Worm (Caenorhabditis elegans) whole organism, L2 larva: Measurements from ENCODE around the gene hecw-1.

Experiments
- C34F6.9 ChIP-seq: fragments of 150-350 bp; optimal IDR thresholded peaks from 2 replicates; lab custom pipeline; 2014; ENCODE audit warnings: missing biosample characterization, missing genetic modification characterization
- F13H6.1 ChIP-seq: sonication (generic microtip); optimal IDR thresholded peaks from 2 replicates; lab custom pipeline; 2016; ENCODE audit warnings: missing genetic modification characterization, missing compliant biosample characterization
- Y55F3AM.14 ChIP-seq: fragments of 200-800 bp; sonication (Bioruptor generic); optimal IDR thresholded peaks from 2 replicates; lab custom pipeline; 2018; ENCODE audit warnings: mild to moderate bottlenecking, missing genetic modification characterization, missing compliant biosample characterization
- alr-1 ChIP-seq: fragments of 150-350 bp; optimal IDR thresholded peaks from 2 replicates; lab custom pipeline; 2014; ENCODE audit warnings: missing biosample characterization, missing genetic modification characterization
- aly-2 ChIP-seq: fragments of 150-350 bp; optimal IDR thresholded peaks from 2 replicates; lab custom pipeline; 2014; ENCODE audit warnings: missing biosample characterization, missing genetic modification characterization
- ama-1 ChIP-seq: fragments of 150-350 bp; optimal IDR thresholded peaks from 2 replicates; lab custom pipeline; 2018; ENCODE audit warnings: inconsistent platforms
- ceh-82 ChIP-seq: fragments of 150-350 bp; optimal IDR thresholded peaks from 2 replicates; lab custom pipeline; 2014; ENCODE audit warnings: missing biosample characterization, missing genetic modification characterization
- crh-2 ChIP-seq: sonication (generic microtip); optimal IDR thresholded peaks from 2 replicates; lab custom pipeline; 2017; ENCODE audit warnings: missing biosample characterization, missing genetic modification characterization
- egl-27 ChIP-seq: sonication (generic microtip); optimal IDR thresholded peaks from 3 replicates; lab custom pipeline; 2017; ENCODE audit warnings: missing biosample characterization, missing genetic modification reagents, missing genetic modification characterization
- elt-1 ChIP-seq: fragments of 150-350 bp; optimal IDR thresholded peaks from 2 replicates; lab custom pipeline; 2014; ENCODE audit warnings: missing biosample characterization, missing genetic modification characterization
- elt-3 ChIP-seq: sonication (generic microtip); optimal IDR thresholded peaks from 2 replicates; lab custom pipeline; 2017; ENCODE audit warnings: missing biosample characterization, missing genetic modification characterization
- fos-1 ChIP-seq: fragments of 150-350 bp; optimal IDR thresholded peaks from 2 replicates; lab custom pipeline; 2014; ENCODE audit warnings: missing biosample characterization, missing genetic modification characterization
- gmeb-1 ChIP-seq: fragments of 150-350 bp; optimal IDR thresholded peaks from 2 replicates; lab custom pipeline; 2014; ENCODE audit warnings: missing biosample characterization, missing genetic modification characterization
- lin-11 ChIP-seq: fragments of 150-350 bp; sonication (generic microtip); optimal IDR thresholded peaks from 2 replicates; lab custom pipeline; 2014; ENCODE audit warnings: missing biosample characterization, missing genetic modification characterization, inconsistent platforms, mixed read lengths
- lin-13 ChIP-seq: fragments of 150-350 bp; optimal IDR thresholded peaks from 2 replicates; lab custom pipeline; 2014; ENCODE audit warnings: missing biosample characterization, missing genetic modification reagents, missing genetic modification characterization
- lsy-2 ChIP-seq, 2 experiments: fragments of 150-350 bp in 1 of 2; sonication (generic microtip) in 1 of 2; optimal IDR thresholded peaks; 2 replicates each; lab custom pipeline; 2014 to 2017; ENCODE audit warnings: missing biosample characterization in 2 of 2, missing genetic modification characterization in 2 of 2
- mab-5 ChIP-seq: fragments of 150-350 bp; optimal IDR thresholded peaks from 2 replicates; lab custom pipeline; 2014; ENCODE audit warnings: missing biosample characterization, missing genetic modification characterization
- mbf-1 ChIP-seq: sonication (generic microtip); optimal IDR thresholded peaks from 2 replicates; lab custom pipeline; 2017; ENCODE audit warnings: missing biosample characterization, missing genetic modification characterization
- nhr-10 ChIP-seq: sonication (generic microtip); optimal IDR thresholded peaks from 2 replicates; lab custom pipeline; 2017; ENCODE audit warnings: missing biosample characterization, missing genetic modification characterization
- nhr-11 ChIP-seq: fragments of 150-350 bp; optimal IDR thresholded peaks from 2 replicates; lab custom pipeline; 2014; ENCODE audit warnings: missing biosample characterization, missing genetic modification characterization
- nhr-12 ChIP-seq: fragments of 150-350 bp; optimal IDR thresholded peaks from 2 replicates; lab custom pipeline; 2014; ENCODE audit warnings: missing biosample characterization, missing genetic modification characterization
- nhr-129 ChIP-seq: fragments of 150-350 bp; optimal IDR thresholded peaks from 2 replicates; lab custom pipeline; 2014; ENCODE audit warnings: missing biosample characterization, missing genetic modification characterization
- nhr-21 ChIP-seq: fragments of 150-350 bp; optimal IDR thresholded peaks from 2 replicates; lab custom pipeline; 2014; ENCODE audit warnings: missing biosample characterization, missing genetic modification characterization
- nhr-25 ChIP-seq: fragments of 150-350 bp; sonication (generic microtip); optimal IDR thresholded peaks from 3 replicates; lab custom pipeline; 2014; ENCODE audit warnings: missing biosample characterization, missing genetic modification characterization
- peb-1 ChIP-seq: fragments of 150-350 bp; optimal IDR thresholded peaks from 2 replicates; lab custom pipeline; 2014; ENCODE audit warnings: missing biosample characterization, missing genetic modification characterization
- skn-1 ChIP-seq: sonication (generic microtip); optimal IDR thresholded peaks from 2 replicates; lab custom pipeline; 2017; ENCODE audit warnings: missing biosample characterization, missing genetic modification characterization
- sma-3 ChIP-seq: sonication (generic microtip); optimal IDR thresholded peaks from 2 replicates; lab custom pipeline; 2016; ENCODE audit warnings: missing genetic modification reagents, missing genetic modification characterization, missing compliant biosample characterization
- sma-9 ChIP-seq, 2 experiments: fragments of 150-350 bp in 1 of 2; sonication (generic microtip) in 1 of 2; optimal IDR thresholded peaks; 2 replicates each; lab custom pipeline; 2014 to 2016; ENCODE audit warnings: missing genetic modification characterization in 2 of 2, mild to moderate bottlenecking in 1 of 2, missing biosample characterization in 1 of 2, missing compliant biosample characterization in 1 of 2, missing genetic modification reagents in 1 of 2, moderate library complexity in 1 of 2
- snpc-4 ChIP-seq: fragments of 150-350 bp; optimal IDR thresholded peaks from 2 replicates; lab custom pipeline; 2014; ENCODE audit warnings: missing biosample characterization, missing genetic modification characterization
- unc-39 ChIP-seq: fragments of 150-350 bp; optimal IDR thresholded peaks from 2 replicates; lab custom pipeline; 2014; ENCODE audit warnings: missing biosample characterization, missing genetic modification characterization
- unc-55 ChIP-seq: fragments of 150-350 bp; sonication (generic microtip); optimal IDR thresholded peaks from 3 replicates; lab custom pipeline; 2014; ENCODE audit warnings: missing biosample characterization, missing genetic modification reagents, missing genetic modification characterization
- unc-62 ChIP-seq: fragments of 150-350 bp; optimal IDR thresholded peaks from 2 replicates; lab custom pipeline; 2014; ENCODE audit warnings: missing biosample characterization, missing genetic modification reagents, missing genetic modification characterization
- zag-1 ChIP-seq: fragments of 150-350 bp; optimal IDR thresholded peaks from 2 replicates; lab custom pipeline; 2014; ENCODE audit warnings: missing biosample characterization, missing genetic modification characterization
- ztf-1 ChIP-seq: fragments of 200-800 bp; sonication (Bioruptor generic); conservative IDR thresholded peaks from 2 replicates; pipeline ENCODE4 v1.3.6; 2022; ENCODE audit warnings: missing genetic modification characterization, missing compliant biosample characterization
- ztf-4 ChIP-seq: fragments of 150-350 bp; optimal IDR thresholded peaks from 2 replicates; lab custom pipeline; 2014; ENCODE audit warnings: missing biosample characterization, missing genetic modification characterization

The hecw-1 gene

DNA sequence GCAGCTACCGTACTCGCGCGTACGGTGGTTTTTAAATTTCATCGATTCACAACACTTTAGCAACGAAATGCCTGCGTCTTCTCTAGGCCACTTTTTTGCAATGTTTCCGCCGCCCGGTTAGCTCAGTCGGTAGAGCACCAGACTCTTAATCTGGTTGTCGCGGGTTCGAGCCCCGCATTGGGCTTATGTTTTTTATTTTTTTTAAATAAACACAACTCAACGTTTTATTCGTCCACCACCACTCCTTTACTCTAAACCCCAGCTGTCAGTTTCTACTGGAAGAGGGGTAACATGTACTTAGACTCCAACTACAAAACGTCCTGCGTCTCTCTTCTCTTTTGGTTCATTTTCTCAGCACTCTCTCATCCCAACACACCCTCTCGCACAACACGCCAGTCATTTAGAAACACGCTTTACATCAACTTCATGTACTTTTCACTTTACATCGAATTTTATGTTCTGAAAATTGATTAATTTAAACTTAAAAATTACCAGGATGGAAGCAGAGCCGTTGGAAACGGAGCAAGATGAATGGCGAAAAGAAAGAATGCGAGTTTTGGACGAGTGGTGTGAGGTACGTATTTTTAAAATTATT is at the start of gene hecw-1, which contains the start of gene elmd-1:
TSS of gene hecw-1 (minus strand) at position 545 of the 595 bp plus-strand sequence.
TSS of gene elmd-1 (plus strand) at position 494 of the 595 bp plus-strand sequence.
- TF ChIP-seq fos-1 (peak; percentile 70), C34F6.9 (tag; lab: Kevin White, UChicago) (peak; percentile 63), ztf-4 (tag; lab: Kevin White, UChicago) (peak; percentile 28), egl-27 (tag; lab: Kevin White, UChicago) (peak; percentile 50), gmeb-1 (peak; percentile 53), crh-2 (tag; lab: Kevin White, UChicago) (peak; percentile 71), nhr-129 (peak; percentile 57), unc-55 (GFP tag; lab: Kevin White, UChicago) (peak; percentile 73), sma-3 (GFP tag; lab: Kevin White, UChicago) (peak; percentile 51), lsy-2 (tag; optimal IDR thresholded peaks at IDR 0.05; lab: Kevin White, UChicago) (peak; percentile 22 to 56), nhr-10 (tag; lab: Kevin White, UChicago) (no peak), Y55F3AM.14 (no peak), elt-1 (tag; lab: Kevin White, UChicago) (no peak), F13H6.1 (tag; lab: Kevin White, UChicago) (peak; percentile 60), lin-13 (GFP tag; lab: Kevin White, UChicago) (peak; percentile 56), sma-9 (GFP tag; optimal IDR thresholded peaks at IDR 0.05; lab: Kevin White, UChicago) (peak; percentile 3), sma-9 (tag; optimal IDR thresholded peaks at IDR 0.05; lab: Kevin White, UChicago) (no peak), nhr-12 (tag; lab: Kevin White, UChicago) (no peak), mbf-1 (tag; lab: Kevin White, UChicago) (no peak), unc-39 (tag; lab: Kevin White, UChicago) (no peak)

DNA sequence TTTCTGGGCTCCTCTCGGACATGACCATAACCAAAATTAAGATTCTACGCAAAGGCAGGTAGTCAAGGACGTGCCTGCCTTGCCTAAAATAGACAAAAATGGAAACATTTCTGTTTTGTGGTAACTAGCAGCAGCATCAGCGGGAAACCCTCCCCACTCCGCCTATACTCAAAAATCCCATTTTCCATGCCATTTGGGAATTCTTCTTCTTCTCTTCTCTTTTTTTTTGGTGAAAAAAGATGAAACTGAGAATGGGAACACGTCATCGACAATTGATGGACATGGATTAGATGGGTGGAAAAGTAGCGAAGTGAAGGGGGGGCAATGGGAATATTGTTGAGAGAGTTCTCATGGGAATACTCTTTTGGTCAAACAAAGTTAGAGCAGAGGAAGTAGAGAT is 47.4 kb upstream of the hecw-1 start:
- no peak for TF ChIP-seq unc-39 (tag; lab: Kevin White, UChicago)
- TF ChIP-seq skn-1 (tag; lab: Kevin White, UChicago): no peak
- TF ChIP-seq unc-55 (GFP tag; lab: Kevin White, UChicago): peak; percentile 47
- peak; percentile 77 for TF ChIP-seq zag-1 (tag; lab: Kevin White, UChicago)
- TF ChIP-seq lsy-2 (tag; optimal IDR thresholded peaks at IDR 0.05; lab: Kevin White, UChicago): peak in 1 of 2 experiments; percentile 40
- TF ChIP-seq ceh-82 (tag; lab: Kevin White, UChicago): no peak
- TF ChIP-seq F13H6.1 (tag; lab: Kevin White, UChicago): no peak
- TF ChIP-seq crh-2 (tag; lab: Kevin White, UChicago): peak; percentile 76
- peak; percentile 49 for TF ChIP-seq mab-5 (tag; lab: Kevin White, UChicago)
- TF ChIP-seq lin-11 (tag; lab: Kevin White, UChicago): no peak
- TF ChIP-seq unc-62: peak; percentile 18
- TF ChIP-seq, all 48 proteins: peak for 6

ce11 chrIII:3435152-3435551 is 45.4 kb upstream of the hecw-1 start:
- TF ChIP-seq snpc-4 (tag; lab: Kevin White, UChicago) (no peak), ama-1 (lab: Kevin White, UChicago) (no peak), aly-2 (tag; lab: Kevin White, UChicago) (no peak), sma-9 (GFP tag; optimal IDR thresholded peaks at IDR 0.05; lab: Kevin White, UChicago) (peak; percentile 82), sma-9 (tag; optimal IDR thresholded peaks at IDR 0.05; lab: Kevin White, UChicago) (no peak), nhr-129 (no peak), egl-27 (tag; lab: Kevin White, UChicago) (peak; percentile 44), skn-1 (tag; lab: Kevin White, UChicago) (no peak), sma-3 (GFP tag; lab: Kevin White, UChicago) (peak; percentile 41), alr-1 (tag; lab: Kevin White, UChicago) (no peak), ztf-1 (no peak), gmeb-1 (peak; percentile 10), nhr-12 (tag; lab: Kevin White, UChicago) (no peak), F13H6.1 (tag; lab: Kevin White, UChicago) (no peak), fos-1 (peak; percentile 73), nhr-21 (tag; lab: Kevin White, UChicago) (peak; percentile 67), crh-2 (tag; lab: Kevin White, UChicago) (peak; percentile 28), elt-3 (tag; lab: Kevin White, UChicago) (no peak), nhr-25 (tag; lab: Kevin White, UChicago) (peak; percentile 34)
- TF ChIP-seq, all 48 proteins: peak for 8

- TF ChIP-seq zag-1 (tag; lab: Kevin White, UChicago): no peak
- no peak for TF ChIP-seq peb-1 (tag; lab: Kevin White, UChicago)
- TF ChIP-seq lin-11 (tag; lab: Kevin White, UChicago): no peak
- no peak for TF ChIP-seq nhr-11
These were observed 41.6 kb upstream of the hecw-1 start, which contains the start of gene K01A11.1 for ce11 chrIII:3431385-3431784. TSS of gene K01A11.1 (minus strand) at chrIII:3431485.
